Fruit fly (Drosophila melanogaster) whole organism, embryonic: ENCODE measurements around the gene be.

ENCODE experiments used
- CG11398 ChIP-seq: fragments of 200-800 bp; sonication (Bioruptor generic); optimal IDR thresholded peaks from 2 replicates; lab custom pipeline; 2016; ENCODE audit warnings: missing biosample characterization, missing genetic modification characterization
- CG14441 ChIP-seq: fragments of 200-800 bp; sonication (Bioruptor generic); IDR thresholded peaks from 2 replicates; pipeline ENCODE4 v1.3.6; 2022; ENCODE audit warnings: missing biosample characterization, missing genetic modification characterization
- CG15479 ChIP-seq: fragments of 200-800 bp; sonication (Bioruptor generic); optimal IDR thresholded peaks from 3 replicates; lab custom pipeline; 2019; ENCODE audit warnings: missing biosample characterization, mild to moderate bottlenecking, missing genetic modification characterization, moderate library complexity
- CG4854 ChIP-seq: fragments of 200-800 bp; sonication (Bioruptor generic); optimal IDR thresholded peaks from 2 replicates; lab custom pipeline; 2016; ENCODE audit warnings: missing biosample characterization, missing genetic modification characterization, inconsistent platforms
- CG6254 ChIP-seq: fragments of 200-800 bp; sonication (Bioruptor generic); optimal IDR thresholded peaks from 3 replicates; lab custom pipeline; 2017; ENCODE audit warnings: mild to moderate bottlenecking, missing biosample characterization, missing genetic modification reagents, missing genetic modification characterization
- HmgD ChIP-seq: fragments of 200-800 bp; sonication (Bioruptor generic); optimal IDR thresholded peaks from 3 replicates; lab custom pipeline; 2016; ENCODE audit warnings: missing biosample characterization, missing genetic modification characterization
- grau ChIP-seq: fragments of 200-800 bp; optimal IDR thresholded peaks from 3 replicates; lab custom pipeline; 2019; ENCODE audit warnings: missing biosample characterization, mild to moderate bottlenecking, missing genetic modification characterization, moderate library complexity
- hb ChIP-seq: fragments of 200-800 bp; sonication (Bioruptor generic); IDR thresholded peaks from 3 replicates; pipeline ENCODE4 v1.3.6; 2022; ENCODE audit warnings: missing biosample characterization, missing genetic modification characterization; ENCODE audit not compliant: partially characterized antibody
- lilli ChIP-seq: fragments of 200-800 bp; sonication (Bioruptor generic); optimal IDR thresholded peaks from 3 replicates; lab custom pipeline; 2016; ENCODE audit warnings: missing biosample characterization, missing genetic modification characterization
- zfh2 ChIP-seq: fragments of 200-800 bp; sonication (Bioruptor generic); optimal IDR thresholded peaks from 2 replicates; lab custom pipeline; 2016; ENCODE audit warnings: missing biosample characterization, missing genetic modification characterization

- TF ChIP-seq CG14441 (GFP tag; lab: Robert Waterston, UW) (no peak), HmgD (GFP tag; lab: Kevin White, UChicago) (no peak), CG6254 (GFP tag; lab: Kevin White, UChicago) (peak; percentile 80), zfh2 (GFP tag; lab: Kevin White, UChicago) (no peak), CG15479 (GFP tag; lab: Kevin White, UChicago) (no peak), grau (tag; lab: Kevin White, UChicago) (peak; percentile 88), CG4854 (no peak), CG11398 (GFP tag; lab: Kevin White, UChicago) (no peak), hb (no peak), lilli (GFP tag; lab: Kevin White, UChicago) (no peak)
Observed at dm6 chrX:15021021-15021477, 3.2 kb upstream of the be start.
